Fruit fly (Drosophila melanogaster) whole organism, adult: ENCODE results near the gene CG43072.
A peak's percentile ranks its signal among the peaks of the same experiment; 100 is the strongest.

Source experiments
- CG11617 ChIP-seq: fragments of 200-800 bp; sonication (Bioruptor generic); optimal IDR thresholded peaks from 2 replicates; lab custom pipeline; 2017; ENCODE audit warnings: mild to moderate bottlenecking, missing biosample characterization, missing genetic modification reagents, missing genetic modification characterization
- CG12768 ChIP-seq: fragments of 200-800 bp; sonication (Bioruptor generic); optimal IDR thresholded peaks from 2 replicates; lab custom pipeline; 2017; ENCODE audit warnings: missing biosample characterization, missing genetic modification characterization, mild to moderate bottlenecking, moderate library complexity, missing genetic modification reagents
- CG14711 ChIP-seq: fragments of 200-800 bp; sonication (Bioruptor generic); optimal IDR thresholded peaks from 2 replicates; lab custom pipeline; 2018; ENCODE audit warnings: missing biosample characterization, mild to moderate bottlenecking, missing genetic modification characterization, moderate library complexity
- CG1620 ChIP-seq: fragments of 200-800 bp; sonication (Bioruptor generic); optimal IDR thresholded peaks from 2 replicates; lab custom pipeline; 2016; ENCODE audit warnings: missing biosample characterization, missing genetic modification characterization
- CG33017 ChIP-seq: fragments of 200-800 bp; sonication (Bioruptor generic); optimal IDR thresholded peaks from 2 replicates; lab custom pipeline; 2018; ENCODE audit warnings: missing biosample characterization, mild to moderate bottlenecking, missing genetic modification characterization, moderate library complexity
- CG5204 ChIP-seq: fragments of 200-800 bp; sonication (Bioruptor generic); optimal IDR thresholded peaks from 2 replicates; lab custom pipeline; 2016; ENCODE audit warnings: missing biosample characterization, missing genetic modification characterization
- CG7045 ChIP-seq: fragments of 200-800 bp; sonication (Bioruptor generic); optimal IDR thresholded peaks from 2 replicates; lab custom pipeline; 2017; ENCODE audit warnings: missing biosample characterization, mild to moderate bottlenecking, missing genetic modification characterization
- CG7101 ChIP-seq: fragments of 200-800 bp; sonication (Bioruptor generic); optimal IDR thresholded peaks from 2 replicates; lab custom pipeline; 2018; ENCODE audit warnings: missing biosample characterization, mild to moderate bottlenecking, missing genetic modification characterization, moderate library complexity
- Clk ChIP-seq: fragments of 200-800 bp; sonication (Bioruptor generic); optimal IDR thresholded peaks from 2 replicates; lab custom pipeline; 2017; ENCODE audit warnings: missing biosample characterization, missing genetic modification characterization
- Crg-1 ChIP-seq: fragments of 200-800 bp; sonication (Bioruptor generic); optimal IDR thresholded peaks from 2 replicates; lab custom pipeline; 2016; ENCODE audit warnings: missing biosample characterization, missing genetic modification characterization
- Hr96 ChIP-seq: fragments of 200-800 bp; sonication (Bioruptor generic); optimal IDR thresholded peaks from 2 replicates; lab custom pipeline; 2016; ENCODE audit warnings: missing biosample characterization, missing genetic modification characterization
- Mnt ChIP-seq: fragments of 200-800 bp; sonication (Bioruptor generic); optimal IDR thresholded peaks from 2 replicates; lab custom pipeline; 2016; ENCODE audit warnings: missing biosample characterization, mild to moderate bottlenecking, missing genetic modification characterization
- bab1 ChIP-seq: fragments of 200-800 bp; sonication (Bioruptor generic); optimal IDR thresholded peaks from 3 replicates; lab custom pipeline; 2019; ENCODE audit warnings: missing biosample characterization, mild to moderate bottlenecking, missing genetic modification characterization, moderate library complexity
- cic ChIP-seq: fragments of 200-800 bp; sonication (Bioruptor generic); optimal IDR thresholded peaks from 2 replicates; lab custom pipeline; 2017; ENCODE audit warnings: missing biosample characterization, mild to moderate bottlenecking, missing genetic modification characterization, moderate library complexity
- cnc ChIP-seq, 2 experiments: fragments of >200 bp; optimal IDR thresholded peaks; 2 replicates each; lab custom pipeline; 2017
- kay ChIP-seq: fragments of 200-800 bp; sonication (Bioruptor generic); peaks from one replicate; lab custom pipeline; 2016; ENCODE audit warnings: missing biosample characterization, missing genetic modification characterization, borderline replicate concordance
- ovo ChIP-seq: fragments of 200-800 bp; sonication (Bioruptor generic); optimal IDR thresholded peaks from 2 replicates; lab custom pipeline; 2016; ENCODE audit warnings: missing biosample characterization, missing genetic modification characterization
- pad ChIP-seq: fragments of 200-800 bp; sonication (Bioruptor generic); optimal IDR thresholded peaks from 3 replicates; lab custom pipeline; 2017; ENCODE audit warnings: missing biosample characterization, missing genetic modification characterization, mild to moderate bottlenecking, moderate library complexity, missing genetic modification reagents
- tj ChIP-seq: fragments of 200-800 bp; sonication (Bioruptor generic); optimal IDR thresholded peaks from 3 replicates; lab custom pipeline; 2017; ENCODE audit warnings: missing biosample characterization, mild to moderate bottlenecking, missing genetic modification characterization, moderate library complexity
- toe ChIP-seq: fragments of 200-800 bp; sonication (Bioruptor generic); optimal IDR thresholded peaks from 2 replicates; lab custom pipeline; 2016; ENCODE audit warnings: missing biosample characterization, missing genetic modification characterization

The CG43072 gene

dm6 chr3L:21099019-21099447, 33.4 kb downstream of the CG43072 start:
- TF ChIP-seq kay (GFP tag; lab: Kevin White, UChicago) (peak; percentile 26), CG33017 (no peak)

- TF ChIP-seq pad (no peak), CG12768 (GFP tag; lab: Kevin White, UChicago) (no peak), Mnt (GFP tag; lab: Kevin White, UChicago) (no peak), tj (GFP tag; lab: Kevin White, UChicago) (peak; percentile 34), bab1 (GFP tag; lab: Kevin White, UChicago) (peak; percentile 1), CG5204 (no peak), CG33017 (no peak), Clk (GFP tag; lab: Kevin White, UChicago) (no peak), CG1620 (GFP tag; lab: Kevin White, UChicago) (no peak)
Measured at dm6 chr3L:21099908-21100307, 34.3 kb downstream of the CG43072 start.

DNA sequence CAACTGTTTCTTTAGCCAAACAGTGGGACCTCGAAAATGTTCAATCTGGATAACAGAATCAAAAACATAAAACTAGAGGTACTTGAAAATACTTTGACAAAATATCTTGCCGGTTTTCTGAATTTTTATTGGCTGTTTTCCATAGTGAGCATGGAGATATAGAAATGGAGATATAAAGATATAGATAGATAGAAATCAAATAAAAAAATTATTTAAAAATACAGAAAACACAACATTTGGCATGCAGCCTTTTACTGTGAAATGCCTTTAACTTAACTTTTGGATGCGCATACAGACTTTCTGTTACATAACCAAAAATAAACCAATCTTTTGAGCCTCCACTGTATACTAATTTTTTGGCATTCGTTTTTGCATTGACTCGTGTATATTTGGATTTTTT, 34.8 kb downstream of the CG43072 start:
- TF ChIP-seq tj (GFP tag; lab: Kevin White, UChicago): no peak
- no peak for TF ChIP-seq CG12768 (GFP tag; lab: Kevin White, UChicago)
- TF ChIP-seq toe (GFP tag; lab: Kevin White, UChicago): no peak
- no peak for TF ChIP-seq CG11617 (GFP tag; lab: Kevin White, UChicago)
- no peak for TF ChIP-seq ovo (GFP tag; lab: Kevin White, UChicago)
- no peak for TF ChIP-seq Mnt (GFP tag; lab: Kevin White, UChicago)
- no peak for TF ChIP-seq CG33017
- no peak for TF ChIP-seq CG1620 (GFP tag; lab: Kevin White, UChicago)
- TF ChIP-seq cic (GFP tag; lab: Kevin White, UChicago): no peak
- TF ChIP-seq CG5204: no peak
- TF ChIP-seq CG14711: no peak

- TF ChIP-seq cic (GFP tag; lab: Kevin White, UChicago): no peak
- TF ChIP-seq CG1620 (GFP tag; lab: Kevin White, UChicago): no peak
- no peak for TF ChIP-seq CG33017
- TF ChIP-seq kay (GFP tag; lab: Kevin White, UChicago): no peak
- no peak for TF ChIP-seq CG12768 (GFP tag; lab: Kevin White, UChicago)
- TF ChIP-seq cnc (optimal IDR thresholded peaks at IDR 0.05; lab: Kevin White, UChicago): no peak
- no peak for TF ChIP-seq Crg-1
- TF ChIP-seq Mnt (GFP tag; lab: Kevin White, UChicago): no peak
- no peak for TF ChIP-seq tj (GFP tag; lab: Kevin White, UChicago)
- TF ChIP-seq CG7045: no peak
- TF ChIP-seq CG7101 (tag; lab: Kevin White, UChicago): no peak
- no peak for TF ChIP-seq CG14711
- TF ChIP-seq bab1 (GFP tag; lab: Kevin White, UChicago): no peak
- no peak for TF ChIP-seq CG5204
- TF ChIP-seq toe (GFP tag; lab: Kevin White, UChicago): no peak
- TF ChIP-seq pad: no peak
- TF ChIP-seq CG11617 (GFP tag; lab: Kevin White, UChicago): no peak
Measured at dm6 chr3L:21101316-21101715, 35.7 kb downstream of the CG43072 start.

- TF ChIP-seq bab1 (GFP tag; lab: Kevin White, UChicago) (no peak), tj (GFP tag; lab: Kevin White, UChicago) (peak; percentile 16)
Measured at dm6 chr3L:21104338-21105018, 38.8 kb downstream of the CG43072 start.

DNA sequence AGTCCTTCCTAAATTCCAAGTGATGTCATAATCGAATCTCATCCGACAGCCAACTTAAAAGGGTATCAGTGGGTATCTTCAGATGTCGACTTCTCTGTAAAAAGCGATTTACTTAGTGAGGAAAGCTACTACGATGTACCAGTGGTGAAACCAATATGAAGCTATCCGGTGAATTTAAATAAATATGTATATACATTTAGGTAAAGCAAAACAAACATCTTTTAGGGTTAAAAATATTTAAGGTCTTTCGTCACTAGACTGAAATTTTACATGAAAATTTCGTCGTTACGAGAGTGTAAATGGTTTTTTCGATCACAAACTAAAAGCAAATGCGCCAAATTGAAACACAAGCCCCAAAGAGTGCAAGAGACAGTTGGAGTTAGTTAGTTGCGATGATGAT, 41.2 kb downstream of the CG43072 start:
- TF ChIP-seq ovo (GFP tag; lab: Kevin White, UChicago) (no peak), cnc (optimal IDR thresholded peaks at IDR 0.05; lab: Kevin White, UChicago) (no peak), CG5204 (no peak), tj (GFP tag; lab: Kevin White, UChicago) (no peak), CG7045 (no peak), kay (GFP tag; lab: Kevin White, UChicago) (no peak), pad (no peak), bab1 (GFP tag; lab: Kevin White, UChicago) (no peak), CG7101 (tag; lab: Kevin White, UChicago) (no peak), Hr96 (GFP tag; lab: Kevin White, UChicago) (no peak), CG12768 (GFP tag; lab: Kevin White, UChicago) (no peak), CG33017 (no peak), cic (GFP tag; lab: Kevin White, UChicago) (no peak), CG14711 (no peak), CG1620 (GFP tag; lab: Kevin White, UChicago) (no peak), Mnt (GFP tag; lab: Kevin White, UChicago) (no peak), toe (GFP tag; lab: Kevin White, UChicago) (no peak), Crg-1 (no peak), Clk (GFP tag; lab: Kevin White, UChicago) (no peak), CG11617 (GFP tag; lab: Kevin White, UChicago) (no peak)

- TF ChIP-seq CG5204: no peak
- TF ChIP-seq cnc (optimal IDR thresholded peaks at IDR 0.05; lab: Kevin White, UChicago): no peak
- TF ChIP-seq CG33017: no peak
- no peak for TF ChIP-seq bab1 (GFP tag; lab: Kevin White, UChicago)
- TF ChIP-seq kay (GFP tag; lab: Kevin White, UChicago): no peak
- TF ChIP-seq cic (GFP tag; lab: Kevin White, UChicago): no peak
- no peak for TF ChIP-seq Clk (GFP tag; lab: Kevin White, UChicago)
- no peak for TF ChIP-seq CG1620 (GFP tag; lab: Kevin White, UChicago)
- no peak for TF ChIP-seq CG14711
- no peak for TF ChIP-seq Mnt (GFP tag; lab: Kevin White, UChicago)
- no peak for TF ChIP-seq ovo (GFP tag; lab: Kevin White, UChicago)
- no peak for TF ChIP-seq tj (GFP tag; lab: Kevin White, UChicago)
- TF ChIP-seq CG7045: no peak
- no peak for TF ChIP-seq Hr96 (GFP tag; lab: Kevin White, UChicago)
Measured at dm6 chr3L:21108454-21108853, 42.8 kb downstream of the CG43072 start.
